Worm (Caenorhabditis elegans) whole organism, mixed stage, embryonic: ENCODE data around the gene C03B8.3.

Experiments used
- M03D4.4 ChIP-seq: sonication (generic microtip); optimal IDR thresholded peaks from 2 replicates; lab custom pipeline; 2017; ENCODE audit warnings: mild to moderate bottlenecking, missing genetic modification characterization, missing compliant biosample characterization
- elt-3 ChIP-seq: fragments of 150-350 bp; optimal IDR thresholded peaks from 2 replicates; lab custom pipeline; 2014; ENCODE audit warnings: missing biosample characterization, missing genetic modification characterization
- hlh-1 ChIP-seq: fragments of 150-350 bp; optimal IDR thresholded peaks from 2 replicates; lab custom pipeline; 2014; ENCODE audit warnings: missing biosample characterization, missing genetic modification reagents, missing genetic modification characterization
- lin-13 ChIP-seq: fragments of 150-350 bp; optimal IDR thresholded peaks from 2 replicates; lab custom pipeline; 2014; ENCODE audit warnings: missing biosample characterization, missing genetic modification characterization
- lsy-2 ChIP-seq: fragments of 150-350 bp; optimal IDR thresholded peaks from 2 replicates; lab custom pipeline; 2014; ENCODE audit warnings: missing biosample characterization, missing genetic modification characterization
- nhr-12 ChIP-seq: fragments of 150-350 bp; optimal IDR thresholded peaks from 2 replicates; lab custom pipeline; 2014; ENCODE audit warnings: missing biosample characterization, missing genetic modification characterization
- nhr-237 ChIP-seq: fragments of 150-350 bp; optimal IDR thresholded peaks from 2 replicates; lab custom pipeline; 2014; ENCODE audit warnings: missing biosample characterization, missing genetic modification characterization
- nhr-28 ChIP-seq: fragments of 150-350 bp; optimal IDR thresholded peaks from 2 replicates; lab custom pipeline; 2014; ENCODE audit warnings: missing biosample characterization, missing genetic modification characterization
- nhr-76 ChIP-seq: sonication (generic microtip); optimal IDR thresholded peaks from 2 replicates; lab custom pipeline; 2017; ENCODE audit warnings: missing biosample characterization, missing genetic modification characterization
- unc-62 ChIP-seq: fragments of 150-350 bp; optimal IDR thresholded peaks from 2 replicates; lab custom pipeline; 2014; ENCODE audit warnings: missing biosample characterization, missing genetic modification reagents, missing genetic modification characterization
- ztf-11 ChIP-seq: fragments of 150-350 bp; optimal IDR thresholded peaks from 2 replicates; lab custom pipeline; 2014; ENCODE audit warnings: missing biosample characterization, missing genetic modification characterization

DNA sequence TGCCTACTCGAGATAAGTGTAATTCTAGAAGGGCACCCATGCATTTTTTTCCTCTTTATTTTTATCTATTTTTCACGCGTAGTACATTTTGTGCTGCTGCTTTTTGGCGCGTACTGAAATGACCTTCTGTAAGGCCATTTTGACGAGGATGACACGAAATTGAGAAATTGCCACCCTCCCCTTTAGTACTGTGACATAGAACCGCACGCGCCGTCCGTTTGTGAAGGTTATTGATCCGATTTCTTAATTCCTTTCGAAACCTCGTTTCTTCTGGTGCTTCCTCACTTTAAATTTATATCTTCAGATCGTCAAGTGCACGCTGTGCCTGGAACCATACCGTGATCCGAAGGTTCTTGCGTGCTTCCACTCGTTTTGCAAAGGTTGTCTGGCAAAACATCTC, 19.0 kb downstream of the C03B8.3 start:
- no peak for TF ChIP-seq unc-62
- no peak for TF ChIP-seq elt-3
- TF ChIP-seq lin-13 (tag; lab: Kevin White, UChicago) = no peak
- no peak for TF ChIP-seq ztf-11
- TF ChIP-seq nhr-237 (tag; lab: Kevin White, UChicago) = no peak
- TF ChIP-seq M03D4.4 (tag; lab: Kevin White, UChicago) = no peak
- TF ChIP-seq hlh-1 (tag; lab: Kevin White, UChicago) = no peak
- no peak for TF ChIP-seq lsy-2
- no peak for TF ChIP-seq nhr-76 (tag; lab: Kevin White, UChicago)
- no peak for TF ChIP-seq nhr-12
- no peak for TF ChIP-seq nhr-28 (tag; lab: Kevin White, UChicago)
